Worm (Caenorhabditis elegans): ENCODE measurements around the gene F48F7.5.

Gene F48F7.5

DNA sequence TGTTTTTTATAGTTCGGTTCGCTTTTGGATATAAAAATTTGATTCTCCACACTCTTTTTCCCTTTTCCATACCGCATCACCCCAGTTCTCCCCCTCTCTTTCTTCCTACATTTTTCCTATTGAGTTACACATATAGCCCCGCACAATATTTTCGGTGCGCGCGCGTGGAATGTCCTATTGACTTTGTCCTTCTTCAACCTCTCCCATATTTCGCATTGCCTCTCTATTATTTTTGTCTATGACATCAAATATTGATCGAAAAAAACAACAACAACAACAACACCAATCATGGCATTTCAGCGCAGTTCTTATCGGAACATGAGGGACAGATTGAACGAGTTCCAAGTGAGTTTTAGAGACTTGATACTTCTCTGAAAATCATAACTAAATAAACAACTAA, 15.6 kb upstream of the F48F7.5 start, which contains the start of gene syx-2:
TSS of gene syx-2 (plus strand) at position 301 of the 400 bp plus-strand sequence.
- TF ChIP-seq egl-13 (tag; optimal IDR thresholded peaks at IDR 0.05) (no peak), nhr-85 (tag) (peak; percentile 4)

DNA sequence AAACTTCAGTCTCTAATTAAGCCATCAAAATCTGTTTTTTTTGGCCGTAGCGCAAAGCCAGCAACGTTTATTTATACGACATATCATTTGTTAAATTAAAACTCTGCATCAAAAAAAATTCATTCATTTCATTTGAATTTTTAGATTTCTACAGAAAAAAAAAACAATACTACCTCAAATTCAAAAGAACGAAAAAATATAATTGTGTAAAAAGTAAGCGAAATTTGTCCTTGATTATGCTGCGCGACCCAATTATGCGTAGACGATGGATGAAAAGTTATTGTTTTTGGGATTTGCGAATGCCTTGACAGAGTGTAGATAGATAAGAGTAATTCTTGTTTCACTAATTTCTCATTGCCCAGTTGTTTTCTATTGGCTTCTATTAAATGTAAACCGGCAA, 12.2 kb upstream of the F48F7.5 start, which contains the start of gene F48F7.3:
TSS of gene F48F7.3 (plus strand) at position 301 of the 400 bp plus-strand sequence.
- TF ChIP-seq xbp-1 (tag; optimal IDR thresholded peaks at IDR 0.05): no peak

DNA sequence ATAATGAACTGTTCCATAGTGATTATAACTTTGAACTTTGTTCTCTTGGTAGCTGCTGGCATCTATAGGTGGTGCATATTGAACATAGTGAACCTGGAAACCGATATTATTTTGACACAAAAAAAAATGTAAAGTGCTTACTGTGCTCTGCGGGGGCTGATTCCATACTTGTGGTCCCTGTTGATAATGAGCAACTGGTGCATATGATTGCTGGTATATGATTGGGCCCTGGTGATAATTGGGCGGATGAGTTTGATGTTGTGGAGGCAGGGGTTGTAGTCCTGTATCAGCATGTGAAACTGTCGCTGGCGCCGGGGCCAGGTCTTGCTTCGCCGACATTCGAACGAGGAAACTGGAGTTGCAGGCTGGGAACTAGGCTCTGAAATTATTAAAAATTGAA, 7.2 kb upstream of the F48F7.5 start, which contains the start of gene pqn-39:
TSS of gene pqn-39 (minus strand) at position 385 of the 400 bp plus-strand sequence.
- TF ChIP-seq ces-1 (GFP tag; optimal IDR thresholded peaks at IDR 0.05) (no peak), isw-1 (GFP tag; IDR thresholded peaks at IDR 0.05) (no peak), lin-35 (GFP tag; optimal IDR thresholded peaks at IDR 0.05) (no peak), ceh-90 (tag; optimal IDR thresholded peaks at IDR 0.05) (no peak), nhr-85 (tag) (peak; percentile 61), grh-1 (GFP tag; IDR thresholded peaks at IDR 0.05) (no peak), snu-23 (GFP tag; optimal IDR thresholded peaks at IDR 0.05) (no peak), lin-39 (tag; optimal IDR thresholded peaks at IDR 0.05) (no peak)

DNA sequence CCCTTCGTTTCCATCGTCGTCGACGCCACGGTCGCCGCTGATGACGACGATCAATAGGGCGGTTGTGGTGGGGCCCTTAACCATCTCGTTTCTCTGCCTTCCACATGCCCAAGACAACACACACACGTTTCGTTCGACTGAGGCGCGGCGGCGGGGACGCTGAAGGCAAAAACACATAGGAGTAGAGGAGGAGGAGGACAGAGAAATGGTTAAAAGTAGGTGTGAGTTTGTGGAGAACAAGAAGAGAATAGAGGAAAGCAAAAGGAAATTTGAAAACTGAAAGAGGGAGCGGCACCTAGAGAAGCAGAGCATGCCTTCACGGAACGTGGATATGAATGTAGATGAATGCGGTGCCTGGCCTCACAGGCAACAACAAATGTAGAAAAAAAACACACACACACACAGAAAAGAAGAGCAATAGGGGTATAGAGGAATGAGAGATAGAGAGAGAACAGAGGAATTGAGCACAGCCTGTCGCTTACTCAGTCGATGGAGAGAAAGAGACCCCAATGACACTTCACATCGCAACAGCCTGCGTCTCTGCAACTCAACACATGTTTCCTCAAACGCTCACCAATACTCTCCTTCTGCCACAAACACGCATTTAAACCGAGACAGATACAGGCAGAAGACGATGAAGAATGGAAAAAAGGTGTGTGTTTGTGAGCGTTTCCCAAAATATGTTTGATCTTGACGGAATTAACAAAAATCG, 6.0 kb upstream of the F48F7.5 start:
- peak; percentile 89 for TF ChIP-seq nhr-71 (tag; optimal IDR thresholded peaks at IDR 0.05)
- no peak for TF ChIP-seq zip-4 (GFP tag; optimal IDR thresholded peaks at IDR 0.05)
- peak; percentile 63; the same call in 1 of the 2 replicates for TF ChIP-seq mab-9 (GFP tag; IDR thresholded peaks at IDR 0.05)
- no peak for TF ChIP-seq hlh-17 (GFP tag; optimal IDR thresholded peaks at IDR 0.05; ENCODE audit: borderline replicate concordance)
- TF ChIP-seq lsy-2 (tag; optimal IDR thresholded peaks at IDR 0.05): peak; percentile 30 to 82
- peak; percentile 63 for TF ChIP-seq elt-2 (tag; optimal IDR thresholded peaks at IDR 0.05)
- peak; percentile 68 for TF ChIP-seq tbx-2 (tag; optimal IDR thresholded peaks at IDR 0.05)
- peak; percentile 85 for TF ChIP-seq nhr-85 (tag)
- peak; percentile 78 for TF ChIP-seq pax-3 (tag; optimal IDR thresholded peaks at IDR 0.05)
- peak; percentile 61 for TF ChIP-seq mep-1 (tag; optimal IDR thresholded peaks at IDR 0.05)
- peak in 1 of 2 experiments; percentile 55 for TF ChIP-seq mdl-1 (tag; optimal IDR thresholded peaks at IDR 0.05)
- peak; percentile 55; the same call in 1 of the 2 replicates for TF ChIP-seq ceh-88 (GFP tag; IDR thresholded peaks at IDR 0.05)
- no peak for TF ChIP-seq ets-5 (GFP tag; IDR thresholded peaks at IDR 0.05)
- peak; percentile 84 for TF ChIP-seq irx-1 (tag; optimal IDR thresholded peaks at IDR 0.05)
- TF ChIP-seq tlp-1 (tag; optimal IDR thresholded peaks at IDR 0.05): no peak
- TF ChIP-seq swsn-7 (tag; optimal IDR thresholded peaks at IDR 0.05): peak; percentile 82
- peak; percentile 80 for TF ChIP-seq aly-2 (tag; optimal IDR thresholded peaks at IDR 0.05)
- peak; percentile 59 for TF ChIP-seq fos-1 (tag; optimal IDR thresholded peaks at IDR 0.05)
- TF ChIP-seq C16A3.4 (tag; optimal IDR thresholded peaks at IDR 0.05): peak; percentile 11
- TF ChIP-seq xbp-1 (tag; optimal IDR thresholded peaks at IDR 0.05): peak; percentile 59
- peak; percentile 37 for TF ChIP-seq unc-130 (tag; optimal IDR thresholded peaks at IDR 0.05)
- TF ChIP-seq nhr-11 (tag; optimal IDR thresholded peaks at IDR 0.05): no peak
- peak in 2 of 3 experiments; percentile 5 to 13 for TF ChIP-seq dpl-1 (GFP tag; optimal IDR thresholded peaks at IDR 0.05)
- TF ChIP-seq nhr-47 (tag; optimal IDR thresholded peaks at IDR 0.05): peak; percentile 81
- TF ChIP-seq sox-4 (tag; optimal IDR thresholded peaks at IDR 0.05): no peak
- no peak for TF ChIP-seq nhr-12 (tag; optimal IDR thresholded peaks at IDR 0.05)
- peak in 1 of 2 experiments; percentile 58 for TF ChIP-seq ztf-11 (tag; optimal IDR thresholded peaks at IDR 0.05)
- no peak for TF ChIP-seq pqm-1 (tag; optimal IDR thresholded peaks at IDR 0.05)
- no peak for TF ChIP-seq nhr-84 (tag; optimal IDR thresholded peaks at IDR 0.05)
- no peak for TF ChIP-seq F16B12.6 (tag; optimal IDR thresholded peaks at IDR 0.05)
- peak; percentile 3 for TF ChIP-seq lin-39 (tag; optimal IDR thresholded peaks at IDR 0.05)
- peak; percentile 80 for TF ChIP-seq nhr-20 (tag; optimal IDR thresholded peaks at IDR 0.05)
- peak; percentile 71 for TF ChIP-seq nhr-19 (GFP tag; conservative IDR thresholded peaks at IDR 0.05)
- TF ChIP-seq jun-1 (tag; optimal IDR thresholded peaks at IDR 0.05): peak; percentile 46
- TF ChIP-seq fkh-8 (tag; optimal IDR thresholded peaks at IDR 0.05): peak; percentile 93
- TF ChIP-seq elt-3 (tag; optimal IDR thresholded peaks at IDR 0.05): no peak
- TF ChIP-seq Y116A8C.19 (tag; optimal IDR thresholded peaks at IDR 0.05; ENCODE audit: borderline replicate concordance): no peak
- TF ChIP-seq unc-98 (GFP tag; IDR thresholded peaks at IDR 0.05): no peak

Measured in whole organism, L1 larva.